Fruit fly (Drosophila melanogaster) whole organism, pupa: ENCODE data around the gene Polr2I.
A peak's percentile ranks its signal among the peaks of the same experiment; 100 is the strongest.

ENCODE experiments used
- CG10348 ChIP-seq: fragments of 200-800 bp; sonication (Bioruptor generic); IDR thresholded peaks from 2 replicates; pipeline ENCODE4 v1.3.6; 2022; ENCODE audit warnings: missing biosample characterization, missing genetic modification characterization
- CG12605 ChIP-seq: fragments of 200-800 bp; sonication (Bioruptor generic); IDR thresholded peaks from 2 replicates; pipeline ENCODE4 v1.3.6; 2022; ENCODE audit warnings: missing biosample characterization, missing genetic modification characterization
- CG13204 ChIP-seq: fragments of 200-800 bp; sonication (Bioruptor generic); optimal IDR thresholded peaks from 2 replicates; lab custom pipeline; 2018; ENCODE audit warnings: missing biosample characterization, mild to moderate bottlenecking, missing genetic modification characterization, moderate library complexity
- CG14655 ChIP-seq: fragments of 200-800 bp; sonication (Bioruptor generic); optimal IDR thresholded peaks from 3 replicates; lab custom pipeline; 2017; ENCODE audit warnings: mild to moderate bottlenecking, missing biosample characterization, missing genetic modification reagents, missing genetic modification characterization
- CG15710 ChIP-seq: fragments of 200-800 bp; sonication (Bioruptor generic); optimal IDR thresholded peaks from 2 replicates; lab custom pipeline; 2018; ENCODE audit warnings: missing biosample characterization, mild to moderate bottlenecking, missing genetic modification characterization, moderate library complexity
- CG17806 ChIP-seq: fragments of 200-800 bp; sonication (Bioruptor generic); optimal IDR thresholded peaks from 2 replicates; lab custom pipeline; 2018; ENCODE audit warnings: missing biosample characterization, mild to moderate bottlenecking, missing genetic modification characterization, moderate library complexity
- CG32121 ChIP-seq: fragments of 200-800 bp; sonication (Bioruptor generic); IDR thresholded peaks from 2 replicates; pipeline ENCODE4 v1.3.6; 2022; ENCODE audit warnings: missing biosample characterization, missing genetic modification characterization
- CG34367 ChIP-seq: fragments of 200-800 bp; sonication (Bioruptor generic); optimal IDR thresholded peaks from 2 replicates; lab custom pipeline; 2018; ENCODE audit warnings: missing biosample characterization, mild to moderate bottlenecking, missing genetic modification characterization
- CG4496 ChIP-seq: fragments of 200-800 bp; sonication (Bioruptor generic); IDR thresholded peaks from 3 replicates; pipeline ENCODE4 v1.3.6; 2022; ENCODE audit warnings: missing biosample characterization, missing genetic modification characterization
- CG8159 ChIP-seq: fragments of 200-800 bp; sonication (Bioruptor generic); optimal IDR thresholded peaks from 3 replicates; lab custom pipeline; 2018; ENCODE audit warnings: missing biosample characterization, mild to moderate bottlenecking, missing genetic modification characterization, moderate library complexity
- CG8301 ChIP-seq: fragments of 200-800 bp; sonication (Bioruptor generic); optimal IDR thresholded peaks from 2 replicates; lab custom pipeline; 2018; ENCODE audit warnings: missing biosample characterization, mild to moderate bottlenecking, missing genetic modification characterization
- CG9948 ChIP-seq: fragments of 200-800 bp; sonication (Bioruptor generic); optimal IDR thresholded peaks from 2 replicates; lab custom pipeline; 2018; ENCODE audit warnings: missing biosample characterization, mild to moderate bottlenecking, missing genetic modification characterization, moderate library complexity
- D1 ChIP-seq: fragments of 200-800 bp; sonication (Bioruptor generic); optimal IDR thresholded peaks from 2 replicates; lab custom pipeline; 2018; ENCODE audit warnings: missing biosample characterization, mild to moderate bottlenecking, missing genetic modification characterization, moderate library complexity
- EcR ChIP-seq: fragments of 200-800 bp; sonication (Bioruptor generic); optimal IDR thresholded peaks from 3 replicates; lab custom pipeline; 2019; ENCODE audit warnings: missing biosample characterization, missing genetic modification characterization, mild to moderate bottlenecking, moderate library complexity, missing genetic modification reagents
- Ets98B ChIP-seq: fragments of 200-800 bp; sonication (Bioruptor generic); IDR thresholded peaks from 2 replicates; pipeline ENCODE4 v1.3.6; 2022; ENCODE audit warnings: missing biosample characterization, missing genetic modification characterization
- Pif1A ChIP-seq: fragments of 200-800 bp; sonication (Bioruptor generic); optimal IDR thresholded peaks from 3 replicates; lab custom pipeline; 2016; ENCODE audit warnings: missing biosample characterization, missing genetic modification characterization
- Pif1B ChIP-seq: fragments of 200-800 bp; sonication (Bioruptor generic); optimal IDR thresholded peaks from 3 replicates; lab custom pipeline; 2016; ENCODE audit warnings: missing biosample characterization, missing genetic modification characterization
- Snoo ChIP-seq: fragments of 200-800 bp; sonication (Bioruptor generic); optimal IDR thresholded peaks from 3 replicates; lab custom pipeline; 2017; ENCODE audit warnings: missing biosample characterization, mild to moderate bottlenecking, missing genetic modification characterization, inconsistent platforms
- fd96Ca ChIP-seq: fragments of 200-800 bp; sonication (Bioruptor generic); IDR thresholded peaks from 3 replicates; pipeline ENCODE4 v1.3.6; 2022; ENCODE audit warnings: missing biosample characterization, missing genetic modification characterization
- gl ChIP-seq: fragments of 200-800 bp; sonication (Bioruptor generic); optimal IDR thresholded peaks from 2 replicates; lab custom pipeline; 2018; ENCODE audit warnings: missing biosample characterization, mild to moderate bottlenecking, missing genetic modification characterization
- rn ChIP-seq: fragments of 200-800 bp; sonication (Bioruptor generic); IDR thresholded peaks from 2 replicates; pipeline ENCODE4 v1.3.6; 2022; ENCODE audit warnings: missing biosample characterization, missing genetic modification characterization

Polr2I gene

dm6 chr3R:14291431-14291830, 17.5 kb upstream of the Polr2I start:
- TF ChIP-seq Pif1B (GFP tag; lab: Kevin White, UChicago) (peak; percentile 78), CG4496 (peak; percentile 80), D1 (tag; lab: Kevin White, UChicago) (peak; percentile 77), CG32121 (peak; percentile 80), CG10348 (GFP tag; lab: Robert Waterston, UW) (0 out of 2 replicates have a peak, but pooled peaks have one; percentile 9), CG8159 (peak; percentile 85), fd96Ca (peak; percentile 61), Snoo (tag; lab: Kevin White, UChicago) (peak; percentile 73), CG34367 (peak; percentile 82), CG9948 (tag; lab: Kevin White, UChicago) (peak; percentile 85), gl (tag; lab: Kevin White, UChicago) (peak; percentile 76), CG15710 (tag; lab: Kevin White, UChicago) (peak; percentile 84), Ets98B (GFP tag; lab: Robert Waterston, UW) (peak; percentile 81), CG17806 (peak; percentile 88), CG14655 (GFP tag; lab: Kevin White, UChicago) (peak; percentile 91), CG13204 (GFP tag; lab: Kevin White, UChicago) (peak; percentile 79), CG12605 (GFP tag; lab: Robert Waterston, UW) (peak; percentile 81), CG8301 (tag; lab: Kevin White, UChicago) (peak; percentile 90), rn (GFP tag; lab: Robert Waterston, UW) (peak; percentile 50; the same call in 1 of the 2 replicates), EcR (GFP tag; lab: Kevin White, UChicago) (peak; percentile 83), Pif1A (peak; percentile 84)
- TF ChIP-seq, all 21 proteins: peak for 21

- TF ChIP-seq CG8301 (tag; lab: Kevin White, UChicago) (peak; percentile 57), CG8159 (peak; percentile 74), CG14655 (GFP tag; lab: Kevin White, UChicago) (peak; percentile 80), CG17806 (peak; percentile 49), D1 (tag; lab: Kevin White, UChicago) (no peak), CG9948 (tag; lab: Kevin White, UChicago) (peak; percentile 72), fd96Ca (no peak), CG34367 (peak; percentile 45), rn (GFP tag; lab: Robert Waterston, UW) (no peak), CG15710 (tag; lab: Kevin White, UChicago) (peak; percentile 54), Snoo (tag; lab: Kevin White, UChicago) (peak; percentile 32), EcR (GFP tag; lab: Kevin White, UChicago) (no peak), CG10348 (GFP tag; lab: Robert Waterston, UW) (no peak), Pif1A (no peak), CG32121 (peak; percentile 37; the same call in 1 of the 2 replicates), CG4496 (peak; percentile 30; the same call in 1 of the 3 replicates), gl (tag; lab: Kevin White, UChicago) (no peak), CG13204 (GFP tag; lab: Kevin White, UChicago) (no peak), Ets98B (GFP tag; lab: Robert Waterston, UW) (no peak), CG12605 (GFP tag; lab: Robert Waterston, UW) (0 out of 2 replicates have a peak, but pooled peaks have one; percentile 19), Pif1B (GFP tag; lab: Kevin White, UChicago) (no peak)
These were observed 16.6 kb upstream of the Polr2I start for dm6 chr3R:14292307-14292711.

dm6 chr3R:14294397-14295018, 14.4 kb upstream of the Polr2I start:
- TF ChIP-seq CG9948 (tag; lab: Kevin White, UChicago): no peak
- TF ChIP-seq CG8301 (tag; lab: Kevin White, UChicago): no peak
- no peak for TF ChIP-seq CG14655 (GFP tag; lab: Kevin White, UChicago)
- no peak for TF ChIP-seq Ets98B (GFP tag; lab: Robert Waterston, UW)
- no peak for TF ChIP-seq fd96Ca
- TF ChIP-seq Pif1A: no peak
- no peak for TF ChIP-seq CG10348 (GFP tag; lab: Robert Waterston, UW)
- no peak for TF ChIP-seq CG17806
- TF ChIP-seq rn (GFP tag; lab: Robert Waterston, UW): no peak
- no peak for TF ChIP-seq EcR (GFP tag; lab: Kevin White, UChicago)
- no peak for TF ChIP-seq CG34367
- no peak for TF ChIP-seq Pif1B (GFP tag; lab: Kevin White, UChicago)
- no peak for TF ChIP-seq CG12605 (GFP tag; lab: Robert Waterston, UW)
- TF ChIP-seq CG13204 (GFP tag; lab: Kevin White, UChicago): no peak
- no peak for TF ChIP-seq gl (tag; lab: Kevin White, UChicago)

- TF ChIP-seq CG15710 (tag; lab: Kevin White, UChicago) (no peak), CG4496 (no peak), Pif1B (GFP tag; lab: Kevin White, UChicago) (no peak), CG9948 (tag; lab: Kevin White, UChicago) (no peak), EcR (GFP tag; lab: Kevin White, UChicago) (no peak), CG13204 (GFP tag; lab: Kevin White, UChicago) (no peak), Ets98B (GFP tag; lab: Robert Waterston, UW) (no peak), fd96Ca (no peak), CG8301 (tag; lab: Kevin White, UChicago) (no peak), CG14655 (GFP tag; lab: Kevin White, UChicago) (no peak), D1 (tag; lab: Kevin White, UChicago) (no peak), CG8159 (no peak), Snoo (tag; lab: Kevin White, UChicago) (no peak), CG34367 (no peak), CG12605 (GFP tag; lab: Robert Waterston, UW) (no peak), gl (tag; lab: Kevin White, UChicago) (no peak), rn (GFP tag; lab: Robert Waterston, UW) (no peak)
These were observed 12.8 kb upstream of the Polr2I start for dm6 chr3R:14296126-14296525.

DNA sequence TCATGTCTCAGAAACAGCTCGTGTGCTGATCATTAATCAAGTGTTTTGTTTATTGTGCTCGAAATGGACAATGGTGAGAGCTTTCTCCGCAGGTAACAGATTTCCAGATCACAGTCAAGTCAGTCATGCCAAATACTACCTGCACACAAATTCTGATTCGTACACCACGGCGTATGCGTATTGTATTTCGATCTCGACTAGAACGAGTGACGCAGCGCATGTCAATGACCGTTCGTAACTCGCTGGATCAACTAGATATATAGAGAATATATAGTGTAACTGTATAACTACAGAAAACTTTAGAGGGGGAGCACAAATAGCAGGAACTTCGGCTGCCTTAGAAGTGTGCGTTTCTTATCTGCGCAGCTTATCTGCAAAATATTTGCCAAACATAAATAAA, 12.2 kb upstream of the Polr2I start:
- TF ChIP-seq EcR (GFP tag; lab: Kevin White, UChicago) (peak; percentile 71), CG15710 (tag; lab: Kevin White, UChicago) (no peak)
